Worm (Caenorhabditis elegans): ENCODE results near the gene srg-1.

srg-1 gene

DNA sequence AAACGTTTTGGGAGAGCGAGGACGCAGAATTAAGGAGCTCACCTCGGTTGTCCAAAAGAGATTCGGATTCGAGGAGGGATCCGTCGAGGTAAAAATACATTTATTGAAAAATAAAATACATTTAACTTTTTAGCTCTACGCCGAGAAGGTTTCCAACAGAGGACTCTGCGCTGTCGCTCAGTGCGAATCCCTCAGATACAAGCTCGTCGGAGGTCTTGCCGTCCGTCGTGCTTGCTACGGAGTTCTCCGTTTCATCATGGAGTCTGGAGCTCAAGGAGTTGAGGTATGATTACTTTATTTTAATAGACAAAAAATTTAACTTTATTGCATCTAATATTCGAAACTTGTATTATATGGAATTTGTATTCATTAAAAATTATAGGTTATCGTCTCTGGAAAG is 51.1 kb downstream of the srg-1 start:
- TF ChIP-seq daf-12 (tag; optimal IDR thresholded peaks at IDR 0.05): no peak
- TF ChIP-seq tbx-2 (tag; optimal IDR thresholded peaks at IDR 0.05): no peak
- TF ChIP-seq fos-1 (tag; optimal IDR thresholded peaks at IDR 0.05): no peak
- no peak for TF ChIP-seq elt-1 (tag; optimal IDR thresholded peaks at IDR 0.05)
- no peak for TF ChIP-seq R02D3.7 (tag; optimal IDR thresholded peaks at IDR 0.05)
- TF ChIP-seq elt-3 (tag; optimal IDR thresholded peaks at IDR 0.05): no peak
- TF ChIP-seq unc-39 (tag; optimal IDR thresholded peaks at IDR 0.05): no peak
- no peak for TF ChIP-seq nhr-237 (tag; optimal IDR thresholded peaks at IDR 0.05)
- TF ChIP-seq nhr-67 (tag; optimal IDR thresholded peaks at IDR 0.05): no peak
- no peak for TF ChIP-seq nhr-76 (tag; optimal IDR thresholded peaks at IDR 0.05)
